Worm (Caenorhabditis elegans): ENCODE data around the gene Y51H7C.41.
"Not testable (repeated sequence)": the region's sequence is repeated elsewhere in the genome, so short reads cannot be mapped to it uniquely, and the experiment has no call there.

DNA sequence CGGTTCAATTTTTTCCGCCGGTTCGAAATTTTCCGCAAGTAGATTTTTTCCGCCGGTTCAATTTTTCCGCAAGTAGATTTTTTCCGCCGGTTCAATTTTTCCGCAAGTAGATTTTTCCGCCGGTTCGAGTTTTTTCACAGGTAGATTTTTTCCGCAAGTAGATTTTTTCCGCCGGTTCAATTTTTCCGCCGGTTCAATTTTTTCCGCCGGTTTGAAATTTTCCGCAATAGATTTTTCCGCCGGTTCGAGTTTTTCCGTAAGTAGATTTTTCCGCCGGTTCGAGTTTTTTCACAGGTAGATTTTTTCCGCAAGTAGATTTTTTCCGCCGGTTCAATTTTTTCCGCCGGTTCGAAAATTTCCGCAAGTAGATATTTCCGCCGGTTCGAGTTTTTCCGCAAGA, 48.9 kb downstream of the Y51H7C.41 start:
- TF ChIP-seq T07F8.4 (tag; optimal IDR thresholded peaks at IDR 0.05); F39B2.1 (GFP tag; IDR thresholded peaks at IDR 0.05); K11D2.4 (GFP tag; IDR thresholded peaks at IDR 0.05); B0261.1 (tag; optimal IDR thresholded peaks at IDR 0.05): not testable (repeated sequence)

All from whole organism, young adult.